Fruit fly (Drosophila melanogaster) whole organism, embryonic: ENCODE results near the gene zf30C.

Experiments
- CG10147 ChIP-seq: fragments of 200-800 bp; sonication (Bioruptor generic); optimal IDR thresholded peaks from 2 replicates; lab custom pipeline; 2019; ENCODE audit warnings: missing biosample characterization, mild to moderate bottlenecking, missing genetic modification characterization, moderate library complexity
- CG10959 ChIP-seq: fragments of 200-800 bp; sonication (Bioruptor generic); IDR thresholded peaks from 2 replicates; pipeline ENCODE4 v1.3.6; 2022; ENCODE audit warnings: missing biosample characterization, missing genetic modification characterization
- CG10979 ChIP-seq: fragments of 200-800 bp; sonication (Bioruptor generic); optimal IDR thresholded peaks from 2 replicates; lab custom pipeline; 2018; ENCODE audit warnings: missing biosample characterization, mild to moderate bottlenecking, missing genetic modification characterization, moderate library complexity
- CG15073 ChIP-seq: fragments of 200-800 bp; sonication (Bioruptor generic); optimal IDR thresholded peaks from 2 replicates; lab custom pipeline; 2016; ENCODE audit warnings: missing biosample characterization, missing genetic modification characterization
- CG16815 ChIP-seq: fragments of 200-800 bp; sonication (Bioruptor generic); optimal IDR thresholded peaks from 3 replicates; lab custom pipeline; 2017; ENCODE audit warnings: missing biosample characterization, mild to moderate bottlenecking, missing genetic modification characterization
- CG18011 ChIP-seq: fragments of 200-800 bp; sonication (Bioruptor generic); optimal IDR thresholded peaks from 2 replicates; lab custom pipeline; 2017; ENCODE audit warnings: missing biosample characterization, missing genetic modification characterization, mild to moderate bottlenecking, moderate library complexity, missing genotype
- CG30403 ChIP-seq: fragments of 200-800 bp; sonication (Bioruptor generic); optimal IDR thresholded peaks from 3 replicates; lab custom pipeline; 2016; ENCODE audit warnings: missing biosample characterization, missing genetic modification characterization
- CG32532 ChIP-seq: fragments of 200-800 bp; sonication (Bioruptor generic); IDR thresholded peaks from 2 replicates; pipeline ENCODE4 v1.3.6; 2022; ENCODE audit warnings: missing biosample characterization, missing genetic modification characterization
- CG34224 ChIP-seq: fragments of 200-800 bp; sonication (Bioruptor generic); IDR thresholded peaks from 3 replicates; pipeline ENCODE4 v1.3.6; 2022; ENCODE audit warnings: missing biosample characterization, missing genetic modification characterization; ENCODE audit not compliant: partially characterized antibody
- CG4424 ChIP-seq: fragments of 200-800 bp; sonication (Bioruptor generic); optimal IDR thresholded peaks from 3 replicates; lab custom pipeline; 2016; ENCODE audit warnings: missing biosample characterization, missing genetic modification characterization
- CG8765 ChIP-seq: fragments of 200-800 bp; sonication (Bioruptor generic); IDR thresholded peaks from 2 replicates; pipeline ENCODE4 v1.3.6; 2022; ENCODE audit warnings: missing biosample characterization, missing genetic modification characterization
- CG8924 ChIP-seq: fragments of 200-800 bp; optimal IDR thresholded peaks from 3 replicates; lab custom pipeline; 2019; ENCODE audit warnings: missing biosample characterization, mild to moderate bottlenecking, missing genetic modification characterization, moderate library complexity
- D19B ChIP-seq: fragments of 200-800 bp; sonication (Bioruptor generic); optimal IDR thresholded peaks from 2 replicates; lab custom pipeline; 2017; ENCODE audit warnings: missing biosample characterization, mild to moderate bottlenecking, missing genetic modification characterization
- Deaf1 ChIP-seq: fragments of 200-800 bp; optimal IDR thresholded peaks from 3 replicates; lab custom pipeline; 2019; ENCODE audit warnings: missing biosample characterization, mild to moderate bottlenecking, missing genetic modification characterization, moderate library complexity
- Dip2 ChIP-seq: fragments of 200-800 bp; sonication (Bioruptor generic); IDR thresholded peaks from 2 replicates; pipeline ENCODE4 v1.3.6; 2022; ENCODE audit warnings: missing biosample characterization, missing genetic modification characterization
- Ets65A ChIP-seq: fragments of 200-800 bp; sonication (Bioruptor generic); peaks from one replicate; lab custom pipeline; 2016; ENCODE audit warnings: missing biosample characterization, missing genetic modification characterization
- Fer1 ChIP-seq: fragments of 200-800 bp; sonication (Bioruptor generic); optimal IDR thresholded peaks from 2 replicates; lab custom pipeline; 2017; ENCODE audit warnings: missing biosample characterization, mild to moderate bottlenecking, missing genetic modification characterization
- HLH3B ChIP-seq: fragments of 200-800 bp; sonication (Bioruptor generic); IDR thresholded peaks from 2 replicates; pipeline ENCODE4 v1.3.6; 2022; ENCODE audit warnings: missing biosample characterization, missing genetic modification characterization
- HLHmδ ChIP-seq: fragments of 200-800 bp; sonication (Bioruptor generic); optimal IDR thresholded peaks from 2 replicates; lab custom pipeline; 2018; ENCODE audit warnings: missing biosample characterization, mild to moderate bottlenecking, missing genetic modification characterization, moderate library complexity
- Hmr ChIP-seq: fragments of 200-800 bp; sonication (Bioruptor generic); optimal IDR thresholded peaks from 3 replicates; lab custom pipeline; 2017; ENCODE audit warnings: mild to moderate bottlenecking, missing biosample characterization, missing genetic modification reagents, missing genetic modification characterization
- Lhr ChIP-seq: fragments of 200-800 bp; sonication (Bioruptor generic); optimal IDR thresholded peaks from 3 replicates; lab custom pipeline; 2017; ENCODE audit warnings: mild to moderate bottlenecking, missing biosample characterization, missing genetic modification reagents, missing genetic modification characterization
- MESR4 ChIP-seq: fragments of 200-800 bp; sonication (Bioruptor generic); optimal IDR thresholded peaks from 2 replicates; lab custom pipeline; 2018; ENCODE audit warnings: missing biosample characterization, mild to moderate bottlenecking, missing genetic modification characterization, moderate library complexity
- Mad ChIP-seq: fragments of 200-800 bp; sonication (Bioruptor generic); optimal IDR thresholded peaks from 2 replicates; lab custom pipeline; 2016; ENCODE audit warnings: missing biosample characterization, missing genetic modification characterization
- Nf-YB ChIP-seq: fragments of 200-800 bp; sonication (Bioruptor generic); optimal IDR thresholded peaks from 3 replicates; lab custom pipeline; 2019; ENCODE audit warnings: missing biosample characterization, mild to moderate bottlenecking, missing genetic modification characterization, moderate library complexity
- Scr ChIP-seq: fragments of 200-800 bp; sonication (Bioruptor generic); IDR thresholded peaks from 2 replicates; pipeline ENCODE4 v1.3.6; 2022; ENCODE audit warnings: missing biosample characterization, missing genetic modification characterization; ENCODE audit not compliant: partially characterized antibody
- Spps ChIP-seq: fragments of 200-800 bp; sonication (Bioruptor generic); optimal IDR thresholded peaks from 2 replicates; lab custom pipeline; 2018; ENCODE audit warnings: missing biosample characterization, mild to moderate bottlenecking, missing genetic modification characterization
- Sry-δ ChIP-seq: fragments of 200-800 bp; sonication (Bioruptor generic); optimal IDR thresholded peaks from 2 replicates; lab custom pipeline; 2016; ENCODE audit warnings: missing biosample characterization, missing genetic modification characterization
- Taf1 ChIP-seq: fragments of 200-800 bp; sonication (Bioruptor generic); IDR thresholded peaks from 2 replicates; pipeline ENCODE4 v1.3.6; 2022; ENCODE audit warnings: missing biosample characterization, missing genetic modification characterization
- amos ChIP-seq: fragments of 200-800 bp; sonication (Bioruptor generic); IDR thresholded peaks from 2 replicates; pipeline ENCODE4 v1.3.6; 2022; ENCODE audit warnings: missing biosample characterization, missing genetic modification characterization; ENCODE audit not compliant: partially characterized antibody
- aop ChIP-seq: fragments of 200-800 bp; sonication (Bioruptor generic); IDR thresholded peaks from 2 replicates; pipeline ENCODE4 v1.3.6; 2022; ENCODE audit warnings: missing biosample characterization, missing genetic modification characterization
- bcd ChIP-seq: fragments of 200-800 bp; sonication (Bioruptor generic); optimal IDR thresholded peaks from 2 replicates; lab custom pipeline; 2017; ENCODE audit warnings: missing biosample characterization, mild to moderate bottlenecking, missing genetic modification characterization
- cad ChIP-seq: fragments of >200 bp; optimal IDR thresholded peaks from 2 replicates; lab custom pipeline; 2017; ENCODE audit warnings: missing biosample characterization, missing genetic modification characterization
- cas ChIP-seq: fragments of 200-800 bp; sonication (Bioruptor generic); IDR thresholded peaks from 2 replicates; pipeline ENCODE4 v1.3.6; 2022; ENCODE audit warnings: missing biosample characterization, missing genetic modification characterization
- crp ChIP-seq, 2 experiments: fragments of 200-800 bp; sonication (Bioruptor generic); optimal IDR thresholded peaks; 2 replicates in 1 of 2; 3 replicates in 1 of 2; lab custom pipeline; 2017; ENCODE audit warnings: missing biosample characterization in 2 of 2, missing genetic modification characterization in 2 of 2, mild to moderate bottlenecking in 1 of 2, moderate library complexity in 1 of 2
- da ChIP-seq: fragments of 200-800 bp; sonication (Bioruptor generic); optimal IDR thresholded peaks from 2 replicates; lab custom pipeline; 2016; ENCODE audit warnings: missing biosample characterization, missing genetic modification characterization
- esg ChIP-seq: fragments of 200-800 bp; sonication (Bioruptor generic); conservative IDR thresholded peaks from 2 replicates; pipeline ENCODE4 v1.3.6; 2022; ENCODE audit warnings: missing biosample characterization, missing genetic modification characterization
- eyg ChIP-seq: fragments of 200-800 bp; sonication (Bioruptor generic); optimal IDR thresholded peaks from 3 replicates; lab custom pipeline; 2016; ENCODE audit warnings: missing biosample characterization, missing genetic modification characterization
- gem ChIP-seq: fragments of 200-800 bp; sonication (Bioruptor generic); optimal IDR thresholded peaks from 2 replicates; lab custom pipeline; 2019; ENCODE audit warnings: missing biosample characterization, mild to moderate bottlenecking, missing genetic modification characterization, moderate library complexity
- grau ChIP-seq: fragments of 200-800 bp; optimal IDR thresholded peaks from 3 replicates; lab custom pipeline; 2019; ENCODE audit warnings: missing biosample characterization, mild to moderate bottlenecking, missing genetic modification characterization, moderate library complexity
- grn ChIP-seq: fragments of 200-800 bp; sonication (Bioruptor generic); optimal IDR thresholded peaks from 3 replicates; lab custom pipeline; 2017; ENCODE audit warnings: missing biosample characterization, missing genetic modification characterization
- her ChIP-seq: fragments of 200-800 bp; sonication (Bioruptor generic); optimal IDR thresholded peaks from 2 replicates; lab custom pipeline; 2016; ENCODE audit warnings: missing biosample characterization, missing genetic modification characterization
- jumu ChIP-seq: fragments of 200-800 bp; sonication (Bioruptor generic); optimal IDR thresholded peaks from 3 replicates; lab custom pipeline; 2016; ENCODE audit warnings: missing biosample characterization, missing genetic modification characterization
- mirr ChIP-seq: fragments of 200-800 bp; sonication (Bioruptor generic); optimal IDR thresholded peaks from 3 replicates; lab custom pipeline; 2018; ENCODE audit warnings: missing biosample characterization, mild to moderate bottlenecking, missing genetic modification characterization
- odd ChIP-seq: fragments of 200-800 bp; sonication (Bioruptor generic); optimal IDR thresholded peaks from 2 replicates; lab custom pipeline; 2017; ENCODE audit warnings: missing biosample characterization, mild to moderate bottlenecking, missing genetic modification characterization
- peb ChIP-seq: fragments of 200-800 bp; sonication (Bioruptor generic); IDR thresholded peaks from 2 replicates; pipeline ENCODE4 v1.3.6; 2022; ENCODE audit warnings: missing biosample characterization, missing genetic modification characterization
- rib ChIP-seq: fragments of 200-800 bp; sonication (Bioruptor generic); IDR thresholded peaks from 2 replicates; pipeline ENCODE4 v1.3.6; 2022; ENCODE audit warnings: missing biosample characterization, missing genetic modification characterization
- tgo ChIP-seq: fragments of 200-800 bp; sonication (Bioruptor generic); IDR thresholded peaks from 3 replicates; pipeline ENCODE4 v1.3.6; 2022; ENCODE audit warnings: missing biosample characterization, missing genetic modification characterization
- toy ChIP-seq: fragments of 200-800 bp; sonication (Bioruptor generic); IDR thresholded peaks from 2 replicates; pipeline ENCODE4 v1.3.6; 2022; ENCODE audit warnings: missing biosample characterization, missing genetic modification characterization
- usp ChIP-seq: fragments of >200 bp; optimal IDR thresholded peaks from 2 replicates; lab custom pipeline; 2017; ENCODE audit warnings: missing biosample characterization, missing genetic modification characterization

The zf30C gene

dm6 chr2L:9757990-9758814 is at the start of gene zf30C (continued):
- TF ChIP-seq cas (GFP tag; lab: Robert Waterston, UW), result peak; percentile 89
- TF ChIP-seq cad, result no peak
- TF ChIP-seq da, result peak; percentile 70
- peak; percentile 70 for TF ChIP-seq CG8924 (tag; lab: Kevin White, UChicago)
- TF ChIP-seq CG16815 (GFP tag; lab: Kevin White, UChicago), result peak; percentile 76
- peak; percentile 93 for TF ChIP-seq her (GFP tag; lab: Kevin White, UChicago)
- TF ChIP-seq Mad (GFP tag; lab: Kevin White, UChicago), result peak; percentile 88
- TF ChIP-seq CG10147 (GFP tag; lab: Kevin White, UChicago), result peak; percentile 56
- TF ChIP-seq mirr, result peak; percentile 37
- peak; percentile 68 for TF ChIP-seq amos (GFP tag; lab: Robert Waterston, UW)
- peak; percentile 85 for TF ChIP-seq gem (tag; lab: Kevin White, UChicago)
- peak; percentile 70 for TF ChIP-seq HLH3B (GFP tag; lab: Robert Waterston, UW)
- peak; percentile 93 for TF ChIP-seq CG30403 (GFP tag; lab: Kevin White, UChicago)
- TF ChIP-seq CG15073 (GFP tag; lab: Kevin White, UChicago), result peak; percentile 51
- peak; percentile 51 for TF ChIP-seq Scr (GFP tag; lab: Robert Waterston, UW)
- TF ChIP-seq CG32532 (GFP tag; lab: Robert Waterston, UW), result peak; percentile 91
- TF ChIP-seq grau (tag; lab: Kevin White, UChicago), result peak; percentile 72
- peak; percentile 66 for TF ChIP-seq MESR4 (GFP tag; lab: Kevin White, UChicago)
- peak; percentile 82 for TF ChIP-seq CG18011 (GFP tag; lab: Kevin White, UChicago)
- peak; percentile 47 for TF ChIP-seq rib (GFP tag; lab: Robert Waterston, UW)
- peak; percentile 49; the same call in 1 of the 2 replicates for TF ChIP-seq esg (GFP tag; lab: Robert Waterston, UW)
- peak; percentile 69 for TF ChIP-seq Lhr
- no peak for TF ChIP-seq Dip2 (GFP tag; lab: Robert Waterston, UW)
- TF ChIP-seq bcd (GFP tag; lab: Kevin White, UChicago), result peak; percentile 82
- peak; percentile 61 for TF ChIP-seq D19B (GFP tag; lab: Kevin White, UChicago)
- TF ChIP-seq Spps (tag; lab: Kevin White, UChicago), result peak; percentile 5
- peak; percentile 64 for TF ChIP-seq Taf1 (GFP tag; lab: Robert Waterston, UW)
- peak; percentile 90 for TF ChIP-seq eyg (GFP tag; lab: Kevin White, UChicago)
- no peak for TF ChIP-seq Deaf1 (tag; lab: Kevin White, UChicago)
- TF ChIP-seq toy (GFP tag; lab: Robert Waterston, UW), result 0 out of 2 replicates have a peak, but pooled peaks have one; percentile 39
- peak; percentile 52; the same call in 1 of the 2 replicates for TF ChIP-seq peb (GFP tag; lab: Robert Waterston, UW)
- TF ChIP-seq CG8765 (GFP tag; lab: Robert Waterston, UW), result peak; percentile 64; the same call in 1 of the 2 replicates
- peak; percentile 12 for TF ChIP-seq grn
- no peak; the same call in 1 of the 2 replicates for TF ChIP-seq aop (GFP tag; lab: Robert Waterston, UW)
- peak; percentile 54; the same call in 1 of the 2 replicates for TF ChIP-seq CG10959 (GFP tag; lab: Robert Waterston, UW)
- no peak for TF ChIP-seq usp (GFP tag; lab: Kevin White, UChicago)
- peak; percentile 33 for TF ChIP-seq Nf-YB (GFP tag; lab: Kevin White, UChicago)
- TF ChIP-seq jumu (GFP tag; lab: Kevin White, UChicago), result peak; percentile 91
- TF ChIP-seq Ets65A (GFP tag; lab: Kevin White, UChicago), result peak; percentile 98
- TF ChIP-seq Hmr (GFP tag; lab: Kevin White, UChicago), result peak; percentile 84
- peak; percentile 78 for TF ChIP-seq tgo (GFP tag; lab: Robert Waterston, UW)
- peak in 1 of 2 experiments; percentile 38 for TF ChIP-seq crp (GFP tag; optimal IDR thresholded peaks at IDR 0.05; lab: Kevin White, UChicago)
- TF ChIP-seq odd (GFP tag; lab: Kevin White, UChicago), result peak; percentile 18
- no peak for TF ChIP-seq HLHmδ (GFP tag; lab: Kevin White, UChicago)
- TF ChIP-seq CG10979 (tag; lab: Kevin White, UChicago), result peak; percentile 54
- peak; percentile 82 for TF ChIP-seq CG4424 (GFP tag; lab: Kevin White, UChicago)
- peak; percentile 67 for TF ChIP-seq Fer1 (GFP tag; lab: Kevin White, UChicago)
- TF ChIP-seq Sry-δ (GFP tag; lab: Kevin White, UChicago), result peak; percentile 75
- TF ChIP-seq CG34224 (GFP tag; lab: Robert Waterston, UW), result 0 out of 3 replicates have a peak, but pooled peaks have one; percentile 10
